Fruit fly (Drosophila melanogaster) whole organism, larva: ENCODE results near the gene spidey.

Experiments
- noc ChIP-seq: fragments of 200-800 bp; sonication (Bioruptor generic); optimal IDR thresholded peaks from 3 replicates; lab custom pipeline; 2019; ENCODE audit warnings: missing biosample characterization, mild to moderate bottlenecking, missing genetic modification characterization, moderate library complexity

spidey gene

DNA sequence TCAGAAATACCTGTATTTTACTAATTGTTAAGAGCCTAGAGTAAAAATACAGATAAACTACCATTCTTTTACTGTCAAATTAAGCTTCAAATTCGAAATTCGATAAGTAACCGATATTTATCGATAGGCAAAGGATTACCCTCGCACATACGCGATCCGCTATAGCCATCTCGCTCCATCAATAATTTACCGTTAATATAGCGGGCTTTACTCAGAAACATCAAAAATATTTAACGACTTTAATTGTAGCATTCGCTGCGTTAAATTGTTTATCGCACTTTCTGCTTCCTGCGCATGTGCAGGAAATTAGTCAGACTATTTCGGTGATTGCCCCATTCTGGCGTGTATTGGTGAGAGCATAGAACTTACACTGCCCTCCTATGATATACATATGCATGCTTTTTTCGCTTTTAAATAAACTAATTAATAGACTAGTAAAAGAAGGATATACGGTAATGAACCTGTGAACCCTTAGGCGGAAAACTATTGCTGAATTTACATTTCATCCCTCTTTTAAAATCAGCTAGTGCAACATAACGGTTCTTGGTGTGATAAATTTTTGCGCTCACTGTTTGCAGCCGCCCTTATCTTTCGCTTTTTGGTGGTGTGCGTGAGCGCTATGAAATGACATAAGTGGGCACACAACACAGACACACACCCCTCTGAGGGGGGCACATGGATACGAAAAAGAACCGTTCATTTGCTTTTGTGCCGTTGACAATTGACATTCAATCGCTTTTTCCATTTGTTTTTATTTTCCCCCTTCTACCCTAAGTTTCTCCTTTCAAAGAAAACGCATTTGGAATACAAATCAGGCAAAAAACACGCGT is at the start of gene spidey, which contains the start of gene dpr14:
Gene spidey (plus strand): TSS at position 693 of the 830 bp plus-strand sequence.
Gene dpr14 (minus strand): TSS at position 48 of the 830 bp plus-strand sequence.
- peak; percentile 95 for TF ChIP-seq noc (tag; lab: Kevin White, UChicago)

DNA sequence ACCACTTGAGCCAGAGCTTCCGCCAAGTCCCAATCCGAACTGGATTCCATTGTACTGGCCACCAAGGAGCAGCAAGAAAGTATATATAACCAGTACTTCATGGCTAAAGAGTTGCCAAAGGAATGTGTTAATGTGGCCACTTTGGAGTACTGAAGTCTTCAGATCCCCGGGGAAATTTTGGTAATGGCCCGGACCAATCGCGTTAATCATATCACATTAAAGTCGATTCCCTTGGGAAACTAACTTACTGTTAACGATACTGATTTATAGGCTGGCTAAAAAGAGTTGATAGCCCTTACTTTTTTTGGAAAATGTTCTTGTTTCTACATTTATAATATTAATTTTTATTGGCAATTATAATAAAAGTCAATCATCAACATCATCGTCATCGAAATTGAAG is 41.9 kb upstream of the spidey start, which contains the start of gene Ir7b:
Gene Ir7b (minus strand): TSS at position 101 of the 400 bp plus-strand sequence.
- TF ChIP-seq noc (tag; lab: Kevin White, UChicago) = no peak

DNA sequence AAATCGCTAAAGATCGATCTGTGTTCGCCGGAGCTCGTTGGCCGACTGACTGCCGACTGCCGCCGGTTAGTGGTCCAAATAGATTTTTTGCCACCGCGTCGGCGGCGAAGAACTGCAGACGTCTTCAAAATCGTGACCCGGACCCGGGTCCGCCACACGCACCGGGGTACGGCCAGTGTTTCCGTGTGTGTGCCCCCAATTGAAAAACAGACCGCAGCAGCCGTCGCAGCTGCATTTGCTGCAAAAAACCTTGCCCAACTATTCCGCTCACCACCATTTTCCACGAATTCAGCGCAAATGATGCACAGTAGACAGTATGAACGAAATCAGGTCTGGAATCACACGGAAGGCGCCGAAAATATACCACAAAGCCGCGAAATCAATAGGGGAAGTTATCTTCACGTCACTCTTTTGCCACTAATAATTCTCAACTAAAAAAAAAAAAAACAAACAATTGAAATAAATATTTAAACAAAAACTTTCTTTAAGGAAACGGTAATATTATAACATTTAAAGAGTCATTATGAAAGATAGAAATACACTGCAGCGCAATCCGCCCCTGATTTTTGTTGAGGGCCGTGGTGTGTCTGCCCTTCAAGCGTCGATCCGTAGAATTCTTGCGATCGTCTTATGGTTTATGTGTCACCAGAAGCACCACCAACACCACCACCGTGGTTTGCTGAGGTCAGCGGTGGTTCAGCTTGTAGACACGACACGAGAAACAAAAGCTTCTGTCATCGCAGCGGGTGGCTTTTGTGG is 35.4 kb upstream of the spidey start, which contains the start of gene dec:
Gene dec (minus strand): TSS at position 51 of the 759 bp plus-strand sequence.
- no peak for TF ChIP-seq noc (tag; lab: Kevin White, UChicago)

DNA sequence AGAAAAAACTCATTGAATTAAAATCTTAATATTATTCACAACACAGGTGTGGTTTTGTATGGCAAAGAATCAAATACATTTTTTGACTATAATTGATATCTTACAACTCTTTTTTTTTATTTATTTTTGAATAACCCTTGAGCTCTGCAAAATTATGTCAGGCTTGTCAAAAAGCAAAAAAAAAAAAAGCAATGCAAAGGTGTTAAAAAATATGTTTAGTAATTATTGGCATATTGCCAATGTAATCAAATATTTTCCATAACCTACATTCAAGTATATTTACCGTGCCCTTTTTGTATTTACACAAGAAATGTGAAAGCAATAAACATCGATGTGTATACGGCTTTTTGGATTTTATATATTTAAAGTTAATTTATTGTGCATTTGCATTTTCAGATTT is 34.6 kb upstream of the spidey start, which contains the start of gene Ir7c:
Gene Ir7c (plus strand): TSS at position 301 of the 400 bp plus-strand sequence.
- TF ChIP-seq noc (tag; lab: Kevin White, UChicago) = no peak

DNA sequence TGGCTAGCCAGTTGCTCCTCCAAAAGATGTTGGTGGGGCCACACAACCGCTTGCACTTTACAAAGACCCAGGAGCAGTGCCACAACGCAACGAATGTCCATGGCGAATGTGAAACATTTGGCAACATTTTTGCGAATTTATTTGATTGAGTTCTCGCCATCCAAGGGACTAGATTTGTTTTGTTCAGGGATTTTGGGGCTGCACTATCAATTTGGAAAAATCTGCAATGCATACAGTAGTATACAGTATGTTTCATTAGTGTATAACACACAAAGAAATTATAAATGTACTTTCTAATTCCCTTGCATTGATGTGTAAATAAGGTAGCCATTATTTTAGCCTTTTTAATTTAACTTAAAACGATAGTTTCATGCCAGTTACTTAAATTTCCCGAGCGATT is 30.0 kb upstream of the spidey start, which contains the start of gene Ir7d:
Gene Ir7d (minus strand): TSS at position 101 of the 400 bp plus-strand sequence.
- TF ChIP-seq noc (tag; lab: Kevin White, UChicago) = no peak

DNA sequence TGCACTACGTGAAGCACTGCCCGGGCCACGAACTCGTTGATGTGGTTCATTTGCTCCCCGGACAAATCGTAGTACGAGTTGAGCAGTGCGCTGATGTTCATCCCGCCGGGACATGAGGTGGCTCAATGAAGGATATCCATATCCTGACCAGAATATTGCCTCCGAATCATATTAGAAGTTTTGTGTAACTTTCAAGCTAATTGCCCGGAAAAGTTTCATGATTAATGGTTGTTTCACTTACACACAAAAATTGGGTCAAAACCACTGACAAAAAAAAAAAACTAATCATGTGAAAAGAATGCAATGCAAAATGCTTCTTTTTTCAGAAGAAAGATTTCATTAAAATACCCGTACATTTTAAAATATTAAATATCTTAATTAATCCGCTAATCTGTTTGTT is 27.2 kb upstream of the spidey start, which contains the start of gene Ir7e:
Gene Ir7e (minus strand): TSS at position 101 of the 400 bp plus-strand sequence.
- no peak for TF ChIP-seq noc (tag; lab: Kevin White, UChicago)

DNA sequence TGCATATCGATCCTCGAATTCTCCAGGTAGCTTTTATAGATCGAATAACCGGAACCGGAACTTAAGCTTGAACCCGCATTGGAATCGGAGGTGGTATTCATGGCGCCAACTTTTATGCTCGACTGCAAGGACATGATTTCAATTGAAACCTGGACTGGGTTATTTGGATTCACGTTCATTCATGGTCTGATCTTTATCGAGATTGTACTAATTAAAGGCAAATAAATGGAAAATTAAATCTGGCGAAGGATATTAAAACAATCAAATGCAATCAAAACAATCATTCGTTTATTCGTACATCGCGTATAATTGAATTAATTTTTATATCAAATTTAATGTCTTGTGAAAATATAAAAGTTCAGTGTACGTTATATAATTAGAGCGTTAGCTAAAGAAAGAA is 24.8 kb upstream of the spidey start, which contains the start of gene Ir7f:
Gene Ir7f (minus strand): TSS at position 101 of the 400 bp plus-strand sequence.
- no peak for TF ChIP-seq noc (tag; lab: Kevin White, UChicago)

DNA sequence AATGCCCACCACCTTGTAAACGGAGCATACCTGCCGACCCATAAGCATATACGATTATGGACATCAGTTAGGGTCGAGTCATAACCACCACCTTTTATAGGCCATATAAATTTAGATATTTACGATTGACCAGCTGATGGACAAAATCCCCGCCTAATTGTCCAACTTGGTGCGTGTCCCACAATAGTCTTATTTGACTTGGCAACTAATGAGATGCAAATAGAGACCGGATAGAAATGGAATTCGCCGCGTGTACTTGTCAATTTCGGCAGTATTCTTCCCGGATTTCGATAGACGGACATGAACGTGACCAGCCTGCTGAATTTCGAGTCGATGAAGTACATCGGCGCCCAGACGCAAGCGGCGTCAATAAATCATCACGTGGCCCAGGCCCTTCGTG is 24.4 kb upstream of the spidey start, which contains the start of gene Ir7g:
Gene Ir7g (plus strand): TSS at position 301 of the 400 bp plus-strand sequence.
- TF ChIP-seq noc (tag; lab: Kevin White, UChicago) = no peak

DNA sequence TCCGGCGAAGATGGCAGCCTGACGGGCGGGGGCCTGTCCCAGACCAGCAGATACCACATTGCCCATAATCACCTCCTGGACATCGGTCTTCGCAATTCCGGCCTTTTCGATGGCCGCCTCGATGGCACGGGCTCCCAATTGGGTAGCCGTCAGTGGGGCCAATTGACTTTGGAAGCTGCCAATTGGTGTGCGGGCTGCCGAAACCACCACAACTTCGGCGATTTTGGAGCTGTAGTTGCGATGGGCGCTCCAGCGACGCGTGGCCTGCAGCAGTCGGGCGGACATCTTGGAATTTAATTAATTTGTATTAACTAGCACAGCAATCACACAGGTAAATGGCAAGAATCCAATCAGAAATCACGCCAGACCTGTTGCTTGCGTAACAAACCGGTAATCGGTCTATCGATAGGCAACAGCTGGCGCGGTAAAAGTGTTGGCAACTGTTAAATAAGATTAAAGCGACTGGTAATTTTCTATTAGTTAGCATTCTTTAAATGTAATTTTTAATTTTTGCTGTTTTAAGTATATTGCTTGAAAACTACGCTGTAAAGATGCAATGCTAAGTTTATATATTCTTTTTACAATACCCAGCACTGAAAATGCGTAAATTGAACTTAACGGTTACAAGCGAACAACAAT is 20.2 kb upstream of the spidey start, which contains the start of gene Acat1:
Gene Acat1 (minus strand): TSS at position 400 of the 639 bp plus-strand sequence.
- TF ChIP-seq noc (tag; lab: Kevin White, UChicago) = peak; percentile 71

DNA sequence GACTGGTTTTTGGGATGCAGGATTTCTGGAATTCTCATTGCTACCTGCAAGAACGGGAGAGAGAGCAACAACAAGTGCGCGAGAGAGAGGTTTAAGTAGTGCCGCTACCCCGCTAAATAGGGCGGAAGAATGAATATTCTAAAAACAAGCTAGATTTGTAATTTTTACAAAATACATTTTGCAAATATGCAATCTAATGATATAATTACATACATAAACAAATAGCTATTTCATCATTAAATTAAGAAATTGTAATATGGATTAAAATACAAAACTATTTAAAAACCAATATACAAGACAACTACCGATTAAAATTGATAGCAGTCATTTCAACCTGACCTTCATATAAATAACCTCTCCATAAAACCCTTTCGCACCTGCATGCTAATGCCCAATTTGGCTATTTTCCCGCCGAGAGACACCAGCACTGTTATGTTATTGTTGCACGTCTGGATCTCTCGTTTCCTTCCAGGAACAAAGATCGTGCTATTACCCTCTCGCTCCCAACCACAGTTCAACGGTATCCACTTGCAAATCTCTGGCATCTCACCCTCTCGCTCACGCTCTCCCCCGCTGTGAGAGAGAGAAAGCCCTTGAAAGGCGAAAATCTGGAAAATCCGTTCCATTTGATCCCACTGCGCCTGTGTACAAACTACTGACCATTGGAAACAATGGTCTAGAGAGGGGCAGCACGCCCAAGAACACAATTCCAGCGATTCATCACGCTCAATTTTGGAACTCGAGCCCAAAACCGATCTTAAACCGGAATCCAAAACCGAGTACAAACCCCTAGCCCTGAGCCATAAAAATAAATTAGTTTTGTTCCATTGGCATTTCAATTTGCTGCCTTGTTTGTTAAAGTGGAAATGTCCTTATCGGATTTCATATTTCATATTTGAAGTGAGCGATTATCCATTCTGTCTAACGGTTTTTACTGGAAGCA is 16.9 kb upstream of the spidey start, which contains the start of gene Nek2:
Gene Nek2 (minus strand): TSS at position 51 of the 943 bp plus-strand sequence.
- no peak for TF ChIP-seq noc (tag; lab: Kevin White, UChicago)

DNA sequence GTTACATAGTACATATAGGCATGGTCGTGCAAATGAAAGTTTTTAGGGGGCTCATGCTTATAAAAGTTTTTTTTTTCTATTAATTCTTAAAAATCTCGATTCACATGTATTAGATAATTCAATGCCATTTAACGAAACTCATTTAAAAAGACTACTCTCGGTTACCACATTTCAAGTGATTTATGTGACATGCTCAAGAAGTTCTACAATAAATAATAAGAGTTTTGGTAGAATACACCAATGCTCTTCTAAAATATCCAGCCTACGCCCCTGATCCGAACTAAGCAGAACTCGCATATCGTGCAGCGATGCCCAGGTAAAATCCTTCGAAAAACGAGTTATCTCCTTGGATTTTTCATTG is 16.2 kb upstream of the spidey start:
- TF ChIP-seq noc (tag; lab: Kevin White, UChicago) = peak; percentile 3

DNA sequence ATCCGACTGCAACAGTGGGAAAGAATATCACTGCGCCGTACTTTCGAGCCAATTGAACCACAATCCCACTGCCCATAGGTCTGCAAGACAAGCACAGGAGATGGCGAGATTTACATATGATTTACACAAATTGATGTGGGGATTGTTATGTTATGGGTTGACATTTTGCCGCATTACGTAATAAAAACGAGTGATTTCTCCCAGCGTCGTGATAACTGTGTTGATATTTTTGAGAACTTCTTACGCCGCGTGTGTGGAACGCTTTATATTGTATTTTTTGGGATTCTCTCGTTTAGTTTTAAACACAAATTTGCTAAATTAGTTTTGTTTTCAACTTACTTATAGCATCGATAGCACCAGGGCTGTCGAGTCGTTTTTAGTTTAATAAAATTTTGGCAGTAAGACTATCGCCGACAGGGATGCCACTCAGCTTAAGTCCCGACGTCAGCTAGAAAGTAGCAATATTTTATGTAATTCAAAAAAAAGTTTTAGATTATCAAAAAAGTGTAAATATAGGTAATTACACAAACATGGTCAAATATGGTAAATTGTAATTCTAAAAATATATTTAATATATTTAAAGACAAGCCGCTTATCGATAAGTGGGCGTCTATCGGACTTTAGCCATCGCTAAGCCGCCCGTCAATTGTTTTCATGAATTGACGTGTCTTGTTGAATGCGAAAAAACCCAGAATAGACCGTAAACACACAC is 15.2 kb upstream of the spidey start, which contains the start of the genes CG45089, ND-MNLL and p115:
Gene CG45089 (minus strand): TSS at position 388 of the 712 bp plus-strand sequence.
Gene ND-MNLL (minus strand): TSS at position 388 of the 712 bp plus-strand sequence.
Gene p115 (plus strand): TSS at position 621 of the 712 bp plus-strand sequence.
- peak; percentile 55 for TF ChIP-seq noc (tag; lab: Kevin White, UChicago)

DNA sequence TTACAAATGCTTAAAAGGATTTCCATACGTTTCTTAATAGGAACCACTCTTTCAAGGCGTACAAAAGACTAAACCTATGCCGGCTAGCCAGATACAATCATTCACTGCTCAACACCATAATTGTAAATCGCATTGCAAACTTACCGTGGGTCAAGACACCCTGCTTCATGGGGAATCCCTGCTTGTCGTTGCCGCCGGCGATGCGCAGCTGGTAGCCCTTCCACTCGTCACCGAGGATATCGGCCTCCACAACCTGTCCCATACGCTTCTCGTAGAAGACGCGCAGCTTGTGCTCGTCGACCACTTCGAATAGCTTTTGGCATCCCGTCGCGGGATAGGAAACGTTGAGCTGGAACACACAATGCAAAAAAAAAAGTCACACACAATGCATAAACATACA is 8.1 kb upstream of the spidey start:
- no peak for TF ChIP-seq noc (tag; lab: Kevin White, UChicago)
